Fruit fly (Drosophila melanogaster): ENCODE data around the gene brk.

The brk gene

DNA sequence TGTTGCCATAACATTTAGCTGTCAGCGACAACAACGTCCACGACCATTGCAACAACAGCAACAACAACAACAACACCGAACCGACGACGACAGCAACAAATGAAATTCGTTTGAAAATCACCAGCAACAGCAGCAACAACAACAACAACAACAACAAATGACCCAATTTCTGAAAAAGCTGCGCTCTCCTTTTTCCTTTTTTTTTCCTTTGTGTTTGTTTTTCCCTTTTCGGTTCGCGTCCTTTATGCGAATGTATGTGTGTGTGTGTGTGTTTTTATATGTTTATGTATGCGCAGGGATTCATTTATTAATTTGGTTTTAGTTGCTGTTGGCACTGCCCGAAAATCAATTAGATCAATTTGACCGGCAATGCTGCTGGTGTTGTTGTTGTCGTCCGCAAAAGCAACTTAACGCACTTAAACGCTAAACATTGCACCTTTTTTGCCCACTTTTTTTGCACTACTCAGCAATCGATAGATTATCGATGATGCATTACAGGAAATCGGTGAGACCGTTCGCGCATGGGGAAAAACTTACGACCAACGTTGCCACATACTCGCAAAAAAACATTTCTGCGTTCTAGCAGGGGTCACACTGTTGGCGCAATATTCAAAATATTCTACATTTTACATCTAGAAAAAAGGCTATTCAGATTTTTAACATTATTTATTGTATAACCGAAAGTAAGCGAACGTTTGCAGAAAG, 16.8 kb upstream of the brk start, which contains the start of gene unc-119 (continued):
- TF ChIP-seq Fer1 (GFP tag; optimal IDR thresholded peaks at IDR 0.05) (peak; percentile 15), CG12104 (GFP tag; optimal IDR thresholded peaks at IDR 0.05) (no peak), phol (tag; optimal IDR thresholded peaks at IDR 0.05) (peak; percentile 37), row (GFP tag; IDR thresholded peaks at IDR 0.05) (0 out of 3 replicates have a peak, but pooled peaks have one; percentile 23), crc (GFP tag; optimal IDR thresholded peaks at IDR 0.05) (no peak), ewg (GFP tag; optimal IDR thresholded peaks at IDR 0.05) (peak; percentile 6), knrl (GFP tag; IDR thresholded peaks at IDR 0.05; ENCODE audit: partially characterized antibody) (peak; percentile 78), ems (GFP tag; optimal IDR thresholded peaks at IDR 0.05) (no peak), CG18011 (GFP tag; optimal IDR thresholded peaks at IDR 0.05) (no peak), Bgb (GFP tag; IDR thresholded peaks at IDR 0.05; ENCODE audit: partially characterized antibody) (peak; percentile 83), CG31388 (GFP tag; optimal IDR thresholded peaks at IDR 0.05) (no peak), CG2889 (GFP tag; IDR thresholded peaks at IDR 0.05) (no peak), CG7745 (tag; optimal IDR thresholded peaks at IDR 0.05) (no peak), sc (optimal IDR thresholded peaks at IDR 0.05) (no peak), sc (GFP tag; optimal IDR thresholded peaks at IDR 0.05) (no peak), CG3847 (GFP tag; IDR thresholded peaks at IDR 0.05) (peak; percentile 86), CG3995 (GFP tag; optimal IDR thresholded peaks at IDR 0.05) (no peak), wor (GFP tag; IDR thresholded peaks at IDR 0.05) (no peak), Fer3 (tag; optimal IDR thresholded peaks at IDR 0.05) (no peak), scrt (GFP tag; optimal IDR thresholded peaks at IDR 0.05) (no peak), CG11723 (GFP tag; optimal IDR thresholded peaks at IDR 0.05) (no peak), btn (GFP tag; optimal IDR thresholded peaks at IDR 0.05) (no peak), Fer2 (tag; optimal IDR thresholded peaks at IDR 0.05) (no peak), CG7786 (GFP tag; optimal IDR thresholded peaks at IDR 0.05) (no peak), Ssrp (tag; optimal IDR thresholded peaks at IDR 0.05) (no peak), caup (GFP tag; optimal IDR thresholded peaks at IDR 0.05; ENCODE audit: severe bottlenecking) (no peak), grau (tag; optimal IDR thresholded peaks at IDR 0.05) (no peak), nau (GFP tag; optimal IDR thresholded peaks at IDR 0.05) (no peak), D19B (GFP tag; optimal IDR thresholded peaks at IDR 0.05) (no peak), unc-4 (GFP tag; IDR thresholded peaks at IDR 0.05; ENCODE audit: partially characterized antibody) (peak; percentile 72), kay (GFP tag; optimal IDR thresholded peaks at IDR 0.05) (no peak), hth (optimal IDR thresholded peaks at IDR 0.05) (no peak), CG12391 (tag; optimal IDR thresholded peaks at IDR 0.05) (peak; percentile 16), pzg (GFP tag; optimal IDR thresholded peaks at IDR 0.05) (peak; percentile 93), Taf1 (GFP tag; IDR thresholded peaks at IDR 0.05) (no peak), Meics (GFP tag; optimal IDR thresholded peaks at IDR 0.05) (no peak), stwl (tag; optimal IDR thresholded peaks at IDR 0.05) (peak; percentile 82), YL-1 (GFP tag; optimal IDR thresholded peaks at IDR 0.05) (peak; percentile 14), CG11085 (GFP tag; IDR thresholded peaks at IDR 0.05) (no peak), gfzf (GFP tag; optimal IDR thresholded peaks at IDR 0.05) (peak; percentile 80), CG30020 (tag; optimal IDR thresholded peaks at IDR 0.05) (peak; percentile 32), jumu (GFP tag; optimal IDR thresholded peaks at IDR 0.05) (no peak), Hr51 (GFP tag; optimal IDR thresholded peaks at IDR 0.05) (no peak), HLH3B (GFP tag; IDR thresholded peaks at IDR 0.05) (no peak), fu2 (GFP tag; optimal IDR thresholded peaks at IDR 0.05) (no peak), CG18599 (GFP tag; optimal IDR thresholded peaks at IDR 0.05) (no peak), CG6791 (GFP tag; IDR thresholded peaks at IDR 0.05; ENCODE audit: partially characterized antibody) (peak; percentile 77; the same call in 1 of the 3 replicates), Sry-β (GFP tag; optimal IDR thresholded peaks at IDR 0.05) (no peak), CG1529 (GFP tag; optimal IDR thresholded peaks at IDR 0.05) (no peak)
